Worm (Caenorhabditis elegans) whole organism, L2 larva: ENCODE data around the gene nstp-8.

Experiments
- F13H6.1 ChIP-seq: sonication (generic microtip); optimal IDR thresholded peaks from 2 replicates; lab custom pipeline; 2016; ENCODE audit warnings: missing genetic modification characterization, missing compliant biosample characterization
- aly-2 ChIP-seq: fragments of 150-350 bp; optimal IDR thresholded peaks from 2 replicates; lab custom pipeline; 2014; ENCODE audit warnings: missing biosample characterization, missing genetic modification characterization
- ama-1 ChIP-seq: fragments of 150-350 bp; optimal IDR thresholded peaks from 2 replicates; lab custom pipeline; 2018; ENCODE audit warnings: inconsistent platforms
- lin-39 ChIP-seq: fragments of 150-350 bp; optimal IDR thresholded peaks from 2 replicates; lab custom pipeline; 2014; ENCODE audit warnings: missing biosample characterization, missing genetic modification reagents, missing genetic modification characterization
- lsy-2 ChIP-seq, 2 experiments: fragments of 150-350 bp in 1 of 2; sonication (generic microtip) in 1 of 2; optimal IDR thresholded peaks; 2 replicates each; lab custom pipeline; 2014 to 2017; ENCODE audit warnings: missing biosample characterization in 2 of 2, missing genetic modification characterization in 2 of 2
- sem-4 ChIP-seq: fragments of 150-350 bp; optimal IDR thresholded peaks from 2 replicates; lab custom pipeline; 2014; ENCODE audit warnings: missing biosample characterization, missing genetic modification reagents, missing genetic modification characterization
- skn-1 ChIP-seq: sonication (generic microtip); optimal IDR thresholded peaks from 2 replicates; lab custom pipeline; 2017; ENCODE audit warnings: missing biosample characterization, missing genetic modification characterization
- snpc-4 ChIP-seq: fragments of 150-350 bp; optimal IDR thresholded peaks from 2 replicates; lab custom pipeline; 2014; ENCODE audit warnings: missing biosample characterization, missing genetic modification characterization
- unc-39 ChIP-seq: fragments of 150-350 bp; optimal IDR thresholded peaks from 2 replicates; lab custom pipeline; 2014; ENCODE audit warnings: missing biosample characterization, missing genetic modification characterization
- unc-55 ChIP-seq: fragments of 150-350 bp; sonication (generic microtip); optimal IDR thresholded peaks from 3 replicates; lab custom pipeline; 2014; ENCODE audit warnings: missing biosample characterization, missing genetic modification reagents, missing genetic modification characterization
- unc-62 ChIP-seq: fragments of 150-350 bp; optimal IDR thresholded peaks from 2 replicates; lab custom pipeline; 2014; ENCODE audit warnings: missing biosample characterization, missing genetic modification reagents, missing genetic modification characterization

DNA sequence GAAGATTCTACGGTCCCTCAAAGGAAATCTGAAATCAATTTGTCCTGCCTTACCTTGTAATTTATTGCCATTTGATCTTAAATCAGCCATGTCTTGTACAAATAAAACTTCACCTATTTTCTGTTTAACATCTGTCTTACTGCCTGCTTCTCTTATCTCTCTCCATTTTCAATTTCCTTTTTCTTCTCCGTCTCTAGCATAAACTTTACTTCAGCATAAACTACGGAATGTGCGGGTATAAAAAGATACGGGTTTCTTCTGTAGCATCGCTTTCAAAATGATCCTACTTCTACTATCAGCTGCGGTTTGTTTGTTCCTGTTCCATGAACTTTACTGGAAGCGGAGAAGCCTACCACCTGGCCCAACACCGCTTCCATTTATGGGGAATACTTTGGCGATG is 29.3 kb downstream of the nstp-8 start, which contains the start of gene cyp-33C5:
- TF ChIP-seq unc-62 (GFP tag; lab: Kevin White, UChicago) (no peak), lsy-2 (tag; optimal IDR thresholded peaks at IDR 0.05; lab: Kevin White, UChicago) (no peak), snpc-4 (tag; lab: Kevin White, UChicago) (no peak), skn-1 (no peak), sem-4 (no peak), unc-39 (no peak), ama-1 (lab: Kevin White, UChicago) (no peak), unc-55 (peak; percentile 2), F13H6.1 (tag; lab: Kevin White, UChicago) (no peak), aly-2 (tag; lab: Kevin White, UChicago) (no peak), lin-39 (no peak)
